Fruit fly (Drosophila melanogaster): ENCODE results near the gene CG15482.

CG15482 gene

dm6 chr2L:13165802-13166347 is 45.7 kb downstream of the CG15482 start, which contains the start of gene DnaJ-H:
Gene DnaJ-H, minus strand, starts transcription at chr2L:13166072.
- TF ChIP-seq CG4496 (GFP tag; IDR thresholded peaks at IDR 0.05) (no peak; the same call in 2 of the 3 replicates), CG8301 (tag; optimal IDR thresholded peaks at IDR 0.05) (no peak), CG8159 (tag; optimal IDR thresholded peaks at IDR 0.05) (no peak), EcR (GFP tag; optimal IDR thresholded peaks at IDR 0.05) (no peak), CG14655 (GFP tag; optimal IDR thresholded peaks at IDR 0.05) (no peak), CG12605 (GFP tag; IDR thresholded peaks at IDR 0.05) (peak; percentile 17; the same call in 1 of the 2 replicates)

DNA sequence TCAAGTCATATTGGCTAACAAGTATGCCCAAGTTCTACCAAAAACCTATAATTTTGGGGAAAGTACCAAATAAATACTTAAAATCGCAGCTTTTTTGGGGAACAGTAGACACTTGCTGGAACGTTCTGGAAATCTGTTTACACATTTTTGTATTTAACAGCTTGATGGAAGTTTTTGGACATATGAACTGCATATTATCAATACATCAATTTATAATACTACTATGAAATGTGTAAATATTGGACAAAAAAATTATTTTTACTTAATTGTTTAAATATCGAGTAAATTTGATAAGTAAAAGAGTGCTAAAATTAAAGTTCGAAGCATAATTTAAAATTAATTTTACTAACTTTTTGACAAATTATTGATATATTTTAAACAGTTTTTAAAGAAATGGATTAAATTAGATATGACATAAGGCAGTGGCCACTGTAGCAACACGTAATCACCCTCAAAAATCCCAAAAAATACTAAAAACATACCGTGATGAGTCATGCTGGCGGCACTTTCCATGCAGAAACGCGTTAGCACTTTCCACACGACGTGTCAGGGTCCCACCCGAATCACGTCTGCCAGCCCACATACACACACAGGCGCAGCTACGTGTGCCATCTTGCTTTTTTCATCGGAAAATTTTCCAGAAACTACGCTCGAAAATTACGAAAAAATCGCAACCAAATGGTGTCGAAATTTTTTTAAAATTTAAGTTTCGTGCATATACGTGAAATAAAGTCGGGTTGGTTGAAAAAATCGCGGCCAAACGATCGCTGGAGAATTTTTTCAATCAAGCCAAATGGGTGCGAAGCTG is 46.4 kb downstream of the CG15482 start, which contains the start of gene Sirt1:
Gene Sirt1 (plus strand): TSS at position 571 of the 808 bp plus-strand sequence.
- TF ChIP-seq Ets98B (GFP tag; IDR thresholded peaks at IDR 0.05), result peak; percentile 37; the same call in 1 of the 2 replicates
- TF ChIP-seq CG15710 (tag; optimal IDR thresholded peaks at IDR 0.05), result peak; percentile 87
- TF ChIP-seq CG8301 (tag; optimal IDR thresholded peaks at IDR 0.05), result peak; percentile 81
- peak; percentile 80 for TF ChIP-seq CG34367 (tag; optimal IDR thresholded peaks at IDR 0.05)
- TF ChIP-seq Snoo (tag; optimal IDR thresholded peaks at IDR 0.05), result peak; percentile 82
- TF ChIP-seq rn (GFP tag; IDR thresholded peaks at IDR 0.05), result 0 out of 2 replicates have a peak, but pooled peaks have one; percentile 32
- TF ChIP-seq CG32121 (GFP tag; IDR thresholded peaks at IDR 0.05), result 0 out of 2 replicates have a peak, but pooled peaks have one; percentile 13
- TF ChIP-seq CG14655 (GFP tag; optimal IDR thresholded peaks at IDR 0.05), result no peak
- peak; percentile 44 for TF ChIP-seq Pif1A (GFP tag; optimal IDR thresholded peaks at IDR 0.05)
- peak; percentile 88 for TF ChIP-seq CG9948 (tag; optimal IDR thresholded peaks at IDR 0.05)
- no peak for TF ChIP-seq CG12605 (GFP tag; IDR thresholded peaks at IDR 0.05)
- no peak for TF ChIP-seq D1 (tag; optimal IDR thresholded peaks at IDR 0.05)
- TF ChIP-seq CG8159 (tag; optimal IDR thresholded peaks at IDR 0.05), result peak; percentile 91
- peak; percentile 63 for TF ChIP-seq CG4496 (GFP tag; IDR thresholded peaks at IDR 0.05)
- peak; percentile 23 for TF ChIP-seq CG13204 (GFP tag; optimal IDR thresholded peaks at IDR 0.05)
- TF ChIP-seq CG10348 (GFP tag; IDR thresholded peaks at IDR 0.05), result no peak
- TF ChIP-seq EcR (GFP tag; optimal IDR thresholded peaks at IDR 0.05), result peak; percentile 29
- TF ChIP-seq CG17806 (tag; optimal IDR thresholded peaks at IDR 0.05), result peak; percentile 78
- TF ChIP-seq fd96Ca (GFP tag; IDR thresholded peaks at IDR 0.05), result 0 out of 3 replicates have a peak, but pooled peaks have one; percentile 45
- TF ChIP-seq Pif1B (GFP tag; optimal IDR thresholded peaks at IDR 0.05), result no peak
- TF ChIP-seq gl (tag; optimal IDR thresholded peaks at IDR 0.05), result peak; percentile 29
